Fruit fly (Drosophila melanogaster): ENCODE data around the gene CecC.

The CecC gene

DNA sequence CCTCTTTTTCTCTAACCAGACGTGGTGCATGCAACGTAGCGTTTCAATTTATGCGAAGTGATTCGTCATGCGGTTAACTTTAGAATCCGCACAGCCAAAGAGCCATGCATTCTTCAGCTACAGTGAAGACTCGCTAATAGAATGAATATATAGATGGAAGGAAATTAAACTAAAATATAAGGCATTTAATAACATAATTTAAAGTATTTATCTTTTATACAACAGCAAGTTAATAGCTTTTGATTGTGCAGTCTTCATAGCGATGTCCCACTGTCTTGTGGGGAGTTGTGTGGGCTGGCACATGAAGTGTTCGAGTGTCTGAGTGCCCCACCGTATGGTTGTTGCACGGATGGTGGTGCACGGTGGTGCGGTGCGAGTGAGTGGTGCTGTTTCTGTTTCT, 49.1 kb downstream of the CecC start (continued):
- no peak for TF ChIP-seq gfzf (GFP tag; optimal IDR thresholded peaks at IDR 0.05)
- peak; percentile 42; the same call in 1 of the 3 replicates for TF ChIP-seq CG11560 (tag; IDR thresholded peaks at IDR 0.05)
- peak; percentile 67 for TF ChIP-seq CG13424 (tag; optimal IDR thresholded peaks at IDR 0.05)
- TF ChIP-seq lab (GFP tag; optimal IDR thresholded peaks at IDR 0.05), result peak; percentile 28
- peak; percentile 24 for TF ChIP-seq CG6254 (GFP tag; optimal IDR thresholded peaks at IDR 0.05)
- no peak for TF ChIP-seq Poxn (GFP tag; IDR thresholded peaks at IDR 0.05)
- peak; percentile 9 for TF ChIP-seq Camta (GFP tag; optimal IDR thresholded peaks at IDR 0.05)
- peak; percentile 35; the same call in 2 of the 3 replicates for TF ChIP-seq CG14050 (GFP tag; IDR thresholded peaks at IDR 0.05)
- 0 out of 3 replicates have a peak, but pooled peaks have one; percentile 45 for TF ChIP-seq CG2199 (GFP tag; IDR thresholded peaks at IDR 0.05)
- TF ChIP-seq trem (tag; optimal IDR thresholded peaks at IDR 0.05), result peak; percentile 12
- no peak for TF ChIP-seq CG11723 (GFP tag; optimal IDR thresholded peaks at IDR 0.05)
- TF ChIP-seq Pdp1 (GFP tag; optimal IDR thresholded peaks at IDR 0.05), result peak in 1 of 2 experiments; percentile 10
- peak; percentile 72 for TF ChIP-seq H2.0 (GFP tag; IDR thresholded peaks at IDR 0.05)
- peak; percentile 15 for TF ChIP-seq CG18599 (GFP tag; optimal IDR thresholded peaks at IDR 0.05)
- TF ChIP-seq CG16863 (GFP tag; optimal IDR thresholded peaks at IDR 0.05), result peak; percentile 1
- TF ChIP-seq jumu (GFP tag; optimal IDR thresholded peaks at IDR 0.05), result no peak
- no peak for TF ChIP-seq CG8944 (GFP tag; optimal IDR thresholded peaks at IDR 0.05)
- peak; percentile 42 for TF ChIP-seq CG5245 (GFP tag; optimal IDR thresholded peaks at IDR 0.05)
- TF ChIP-seq Ssrp (tag; optimal IDR thresholded peaks at IDR 0.05), result peak; percentile 58
- TF ChIP-seq CG11504 (tag; optimal IDR thresholded peaks at IDR 0.05), result peak; percentile 61
- 0 out of 2 replicates have a peak, but pooled peaks have one; percentile 6 for TF ChIP-seq sim (GFP tag; IDR thresholded peaks at IDR 0.05)
- TF ChIP-seq CG2712 (tag; optimal IDR thresholded peaks at IDR 0.05), result peak; percentile 75
- no peak for TF ChIP-seq corto (GFP tag; optimal IDR thresholded peaks at IDR 0.05)
- peak; percentile 66 for TF ChIP-seq unpg (GFP tag; optimal IDR thresholded peaks at IDR 0.05)
- peak; percentile 78 for TF ChIP-seq ara (GFP tag; IDR thresholded peaks at IDR 0.05)
- peak; percentile 3 for TF ChIP-seq ab (GFP tag; optimal IDR thresholded peaks at IDR 0.05)
- TF ChIP-seq sr (GFP tag; IDR thresholded peaks at IDR 0.05), result peak; percentile 37; the same call in 1 of the 3 replicates
- TF ChIP-seq ewg (GFP tag; optimal IDR thresholded peaks at IDR 0.05), result peak; percentile 53
- TF ChIP-seq CG10431 (GFP tag; optimal IDR thresholded peaks at IDR 0.05), result peak; percentile 31
- no peak for TF ChIP-seq CG8478 (optimal IDR thresholded peaks at IDR 0.05)

Measured in whole organism, embryonic.